Worm (Caenorhabditis elegans): Measurements from ENCODE around the gene cdk-5.

cdk-5 gene

ce11 chrIII:13462965-13463783 lies 3.0 kb downstream of the cdk-5 start, which contains the start of gene ant-1.1 (continued):
- peak; percentile 94 for TF ChIP-seq C16A3.4 (tag; optimal IDR thresholded peaks at IDR 0.05)
- peak; percentile 44 for TF ChIP-seq blmp-1 (tag; optimal IDR thresholded peaks at IDR 0.05)
- TF ChIP-seq ama-1 (optimal IDR thresholded peaks at IDR 0.05): peak; percentile 83
- TF ChIP-seq nhr-71 (tag; optimal IDR thresholded peaks at IDR 0.05): peak; percentile 98
- TF ChIP-seq ets-5 (GFP tag; IDR thresholded peaks at IDR 0.05): no peak
- TF ChIP-seq snpc-4 (tag; optimal IDR thresholded peaks at IDR 0.05): peak; percentile 57
- peak; percentile 97 for TF ChIP-seq nhr-19 (GFP tag; conservative IDR thresholded peaks at IDR 0.05)
- TF ChIP-seq Y116A8C.19 (tag; optimal IDR thresholded peaks at IDR 0.05; ENCODE audit: borderline replicate concordance): no peak
- TF ChIP-seq lin-39 (tag; optimal IDR thresholded peaks at IDR 0.05): peak; percentile 75
- TF ChIP-seq unc-30 (tag; optimal IDR thresholded peaks at IDR 0.05): no peak

- TF ChIP-seq mab-9 (GFP tag; IDR thresholded peaks at IDR 0.05) (no peak), efl-1 (optimal IDR thresholded peaks at IDR 0.05) (no peak), efl-1 (GFP tag; optimal IDR thresholded peaks at IDR 0.05 in 1 of 2) (peak in 1 of 2 experiments; percentile 86), lin-15B (tag; optimal IDR thresholded peaks at IDR 0.05) (no peak)
Measured at ce11 chrIII:13462138-13462634, 4.0 kb downstream of the cdk-5 start, which contains the start of the genes abcf-2 and T27E9.2. abcf-2 (minus strand) TSS chrIII:13462238. T27E9.2 (minus strand) TSS chrIII:13462584.

- TF ChIP-seq lin-15B (tag; optimal IDR thresholded peaks at IDR 0.05) (no peak), nhr-85 (tag) (peak; percentile 67), efl-1 (optimal IDR thresholded peaks at IDR 0.05) (no peak), efl-1 (GFP tag; optimal IDR thresholded peaks at IDR 0.05 in 1 of 2) (peak in 1 of 2 experiments; percentile 61)
Measured at ce11 chrIII:13461535-13461934, 4.6 kb downstream of the cdk-5 start.

- no peak for TF ChIP-seq unc-98 (GFP tag; IDR thresholded peaks at IDR 0.05)
- TF ChIP-seq nhr-76 (tag; optimal IDR thresholded peaks at IDR 0.05): no peak
- TF ChIP-seq nhr-85 (tag): no peak
- no peak for TF ChIP-seq C16A3.4 (tag; optimal IDR thresholded peaks at IDR 0.05)
- no peak for TF ChIP-seq jun-1 (tag; optimal IDR thresholded peaks at IDR 0.05)
- TF ChIP-seq C04F5.9 (tag; optimal IDR thresholded peaks at IDR 0.05): no peak
- no peak for TF ChIP-seq zag-1 (tag; optimal IDR thresholded peaks at IDR 0.05)
Measured at ce11 chrIII:13458978-13459596, 7.1 kb downstream of the cdk-5 start, which contains the start of gene tag-164. tag-164 (plus strand) TSS chrIII:13459546.

ce11 chrIII:13457305-13457704 lies 8.8 kb downstream of the cdk-5 start:
- TF ChIP-seq lin-39 (tag; optimal IDR thresholded peaks at IDR 0.05): no peak
- no peak for TF ChIP-seq sox-4 (tag; optimal IDR thresholded peaks at IDR 0.05)
- TF ChIP-seq nhr-90 (tag; optimal IDR thresholded peaks at IDR 0.05; ENCODE audit: poor library complexity): no peak
- no peak for TF ChIP-seq lsy-2 (tag; optimal IDR thresholded peaks at IDR 0.05)
- no peak for TF ChIP-seq snu-23 (GFP tag; optimal IDR thresholded peaks at IDR 0.05)
- no peak for TF ChIP-seq dsc-1 (tag; optimal IDR thresholded peaks at IDR 0.05)
- TF ChIP-seq blmp-1 (tag; optimal IDR thresholded peaks at IDR 0.05): no peak
- no peak for TF ChIP-seq fkh-10 (GFP tag; optimal IDR thresholded peaks at IDR 0.05)
- TF ChIP-seq hlh-17 (GFP tag; optimal IDR thresholded peaks at IDR 0.05; ENCODE audit: borderline replicate concordance): no peak
- no peak for TF ChIP-seq nhr-237 (tag; optimal IDR thresholded peaks at IDR 0.05)
- TF ChIP-seq sptf-1 (tag; optimal IDR thresholded peaks at IDR 0.05): no peak
- TF ChIP-seq nhr-11 (tag; optimal IDR thresholded peaks at IDR 0.05): no peak
- TF ChIP-seq nhr-12 (tag; optimal IDR thresholded peaks at IDR 0.05): no peak
- no peak for TF ChIP-seq fos-1 (tag; optimal IDR thresholded peaks at IDR 0.05)
- no peak for TF ChIP-seq swsn-7 (tag; optimal IDR thresholded peaks at IDR 0.05)
- TF ChIP-seq pag-3 (tag; optimal IDR thresholded peaks at IDR 0.05; ENCODE audit: borderline replicate concordance, insufficient read depth): no peak
- no peak for TF ChIP-seq nhr-71 (tag; optimal IDR thresholded peaks at IDR 0.05)
- no peak for TF ChIP-seq mdl-1 (tag; optimal IDR thresholded peaks at IDR 0.05)
